Fruit fly (Drosophila melanogaster) S2 (cell line): ENCODE measurements around the gene PIP82.

Experiments
- CG8478 ChIP-seq: fragments of >200 bp; optimal IDR thresholded peaks from 2 replicates; lab custom pipeline; 2018
- CTCF ChIP-seq, 2 experiments: fragments of >200 bp; optimal IDR thresholded peaks; 2 replicates each; lab custom pipeline; 2018

DNA sequence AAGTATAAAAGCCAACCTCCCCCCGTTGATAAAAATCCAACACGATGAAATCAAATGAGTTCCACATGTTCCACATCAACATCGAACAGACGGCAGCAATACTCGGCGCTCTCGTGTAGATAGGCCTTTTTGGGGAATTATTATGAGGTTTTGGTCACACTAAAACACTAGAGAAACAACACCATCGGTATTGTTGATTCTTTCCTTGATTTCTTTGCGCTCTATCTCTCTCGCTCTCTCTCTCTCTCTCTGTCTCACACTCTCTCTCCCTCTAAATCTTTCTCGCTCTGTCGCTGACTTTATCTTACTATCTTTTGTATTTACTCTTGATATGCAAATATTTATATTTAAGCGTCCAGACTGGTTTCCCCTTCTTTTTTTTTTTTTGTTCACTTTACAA lies 18.8 kb downstream of the PIP82 start:
- TF ChIP-seq CTCF (optimal IDR thresholded peaks at IDR 0.05; lab: Kevin White, UChicago), result no peak
- TF ChIP-seq CG8478, result no peak
